Worm (Caenorhabditis elegans): ENCODE measurements around the gene wht-8.

Gene wht-8

DNA sequence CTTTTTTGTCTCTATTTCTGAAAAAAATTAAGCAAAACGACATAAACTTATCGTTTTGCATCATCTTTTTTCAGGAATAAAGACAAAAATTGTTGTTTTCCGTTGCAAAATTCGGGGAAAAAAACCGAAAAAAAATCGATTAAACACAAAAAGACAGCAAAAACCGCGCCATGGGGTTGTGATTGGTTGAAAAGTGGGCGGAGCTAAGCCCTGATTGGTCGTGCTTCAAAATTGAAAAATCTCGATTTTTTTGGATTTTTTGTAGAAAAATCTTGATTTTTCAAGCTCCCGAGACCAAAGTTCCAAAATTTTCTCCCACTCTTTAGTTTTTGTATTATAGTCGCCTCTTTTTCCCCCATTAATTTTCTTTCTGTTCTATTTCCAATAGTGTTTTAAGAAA is 19.7 kb downstream of the wht-8 start (continued):
- TF ChIP-seq lsy-27 (tag; optimal IDR thresholded peaks at IDR 0.05; ENCODE audit: borderline replicate concordance, insufficient read depth) (no peak), madf-3 (GFP tag; IDR thresholded peaks at IDR 0.05) (no peak), tbx-9 (tag; optimal IDR thresholded peaks at IDR 0.05; ENCODE audit: borderline replicate concordance) (no peak), Y95B8A.8 (GFP tag; IDR thresholded peaks at IDR 0.05) (no peak), attf-6 (GFP tag; IDR thresholded peaks at IDR 0.05) (no peak), mes-4 (tag; optimal IDR thresholded peaks at IDR 0.05) (no peak), attf-5 (GFP tag; optimal IDR thresholded peaks at IDR 0.05) (no peak), ekl-4 (GFP tag; IDR thresholded peaks at IDR 0.05) (peak; percentile 40; the same call in 1 of the 2 replicates), K12H6.12 (tag; optimal IDR thresholded peaks at IDR 0.05) (no peak), madf-6 (GFP tag; IDR thresholded peaks at IDR 0.05) (0 out of 2 replicates have a peak, but pooled peaks have one; percentile 20), lin-54 (GFP tag; optimal IDR thresholded peaks at IDR 0.05) (no peak), T26A5.8 (tag; optimal IDR thresholded peaks at IDR 0.05) (no peak), ztf-6 (GFP tag; IDR thresholded peaks at IDR 0.05) (no peak), C06A6.2 (GFP tag; conservative IDR thresholded peaks at IDR 0.05) (no peak)

DNA sequence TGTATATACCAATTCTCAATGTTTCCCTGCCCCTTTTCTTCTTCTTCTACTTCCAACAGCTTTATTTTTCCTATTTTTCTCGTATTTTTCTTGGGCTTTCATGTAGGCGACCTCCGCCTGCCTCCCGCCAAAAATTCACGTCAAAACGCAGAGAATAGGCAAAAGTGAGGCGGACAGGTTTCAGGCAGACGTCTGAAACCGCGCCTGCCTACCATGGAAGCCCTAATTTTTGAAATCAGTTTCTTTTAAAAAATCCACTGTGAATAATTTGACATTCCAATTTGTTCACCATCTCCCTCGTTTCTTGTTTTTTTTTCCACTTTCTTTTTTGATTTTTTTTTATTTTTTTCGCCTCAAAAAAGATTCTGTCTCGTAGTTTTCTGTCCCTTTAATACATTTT is 20.2 kb downstream of the wht-8 start:
- TF ChIP-seq lin-26 (GFP tag; IDR thresholded peaks at IDR 0.05) (peak; percentile 51; the same call in 1 of the 2 replicates), cebp-2 (GFP tag; IDR thresholded peaks at IDR 0.05) (no peak)

DNA sequence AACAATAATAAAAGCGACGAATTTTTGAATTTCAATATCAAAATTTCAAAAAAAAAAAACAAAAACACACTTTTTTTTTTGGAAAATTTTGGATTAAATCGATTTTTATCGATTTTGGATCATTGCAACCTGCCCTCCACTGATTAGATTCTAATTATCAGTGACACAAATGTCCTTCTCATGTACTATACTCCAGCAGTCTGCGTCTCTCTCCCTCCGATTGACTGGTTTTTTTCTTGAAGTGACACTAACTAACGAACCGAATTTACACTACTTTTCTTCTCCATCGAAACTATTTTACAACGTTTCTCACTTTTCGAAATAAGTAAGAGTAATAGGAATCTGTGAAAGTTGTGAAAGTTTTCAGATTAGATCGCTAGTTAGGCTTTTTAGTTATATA is 22.2 kb downstream of the wht-8 start:
- TF ChIP-seq cebp-1 (GFP tag; IDR thresholded peaks at IDR 0.05) = no peak
- peak; percentile 7 for TF ChIP-seq cebp-1 (tag; optimal IDR thresholded peaks at IDR 0.05)
- TF ChIP-seq madf-6 (GFP tag; IDR thresholded peaks at IDR 0.05) = no peak
- TF ChIP-seq snpc-1.3 (tag; optimal IDR thresholded peaks at IDR 0.05; ENCODE audit: insufficient read depth) = no peak
- TF ChIP-seq bed-1 (GFP tag; IDR thresholded peaks at IDR 0.05) = no peak
- TF ChIP-seq unc-130 (GFP tag; optimal IDR thresholded peaks at IDR 0.05) = no peak
- no peak for TF ChIP-seq gei-17 (GFP tag; optimal IDR thresholded peaks at IDR 0.05)
- no peak for TF ChIP-seq chd-7 (tag; optimal IDR thresholded peaks at IDR 0.05)
- no peak for TF ChIP-seq pha-4 (tag; optimal IDR thresholded peaks at IDR 0.05)
- no peak for TF ChIP-seq aptf-2 (GFP tag; conservative IDR thresholded peaks at IDR 0.05)
- TF ChIP-seq ztf-25 (GFP tag; IDR thresholded peaks at IDR 0.05) = no peak
- TF ChIP-seq hmg-1.2 (GFP tag; IDR thresholded peaks at IDR 0.05) = peak; percentile 7; the same call in 1 of the 2 replicates
- TF ChIP-seq repo-1 (tag; optimal IDR thresholded peaks at IDR 0.05) = no peak
- TF ChIP-seq zim-3 (tag; optimal IDR thresholded peaks at IDR 0.05) = no peak
- TF ChIP-seq nhr-80 (tag; optimal IDR thresholded peaks at IDR 0.05) = peak; percentile 61

DNA sequence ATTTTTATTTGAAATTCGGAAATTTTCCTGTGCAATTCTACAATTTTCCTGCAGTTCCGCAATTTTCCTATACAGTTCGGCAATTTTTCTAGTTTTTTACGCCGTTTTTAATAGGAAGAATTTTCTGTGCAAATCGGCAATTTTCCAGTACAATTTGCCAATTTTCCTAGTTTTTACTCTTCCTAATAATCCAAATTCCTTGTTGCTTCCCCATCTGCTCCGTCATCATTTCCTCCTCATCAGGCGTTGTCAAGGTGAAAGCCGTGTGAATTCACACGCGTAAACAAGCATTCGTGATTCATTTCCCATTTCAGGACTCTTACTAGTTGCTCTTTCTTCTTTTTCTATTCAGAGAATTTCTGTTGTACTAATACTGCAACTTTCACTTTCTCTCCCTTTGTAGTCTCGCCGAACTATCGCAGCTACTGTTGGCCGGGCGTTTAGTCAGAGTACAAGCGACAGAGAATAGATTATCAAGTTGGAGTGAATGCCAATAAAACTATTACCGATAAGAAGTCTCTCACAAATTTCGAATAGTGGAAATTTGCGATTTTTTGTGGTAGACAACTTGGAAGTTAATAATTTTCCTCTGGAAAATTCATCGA is 23.1 kb downstream of the wht-8 start:
- no peak for TF ChIP-seq Y53G8AR.9 (GFP tag; conservative IDR thresholded peaks at IDR 0.05)
- peak; percentile 82 for TF ChIP-seq nhr-80 (tag; optimal IDR thresholded peaks at IDR 0.05)
- no peak for TF ChIP-seq gei-17 (GFP tag; optimal IDR thresholded peaks at IDR 0.05)

DNA sequence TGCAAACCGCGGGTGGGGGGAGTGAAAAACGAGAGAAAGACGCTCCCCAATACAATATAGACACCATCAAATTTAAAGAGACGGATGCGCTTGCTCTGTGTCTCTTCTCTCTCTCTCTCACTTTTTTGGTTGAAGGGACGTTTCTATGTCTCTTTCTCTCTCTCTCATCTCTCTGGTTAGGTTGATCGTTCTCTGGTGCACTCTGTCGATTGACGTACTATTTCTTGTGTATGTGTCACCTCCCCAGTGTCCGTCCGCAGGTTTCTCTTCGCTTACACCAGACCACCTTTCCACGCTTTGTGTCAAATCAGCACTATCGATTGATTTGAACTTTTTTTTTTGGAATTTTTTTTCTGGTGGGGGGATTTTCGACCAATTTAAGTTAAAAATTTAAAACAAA is 24.8 kb downstream of the wht-8 start:
- TF ChIP-seq attf-6 (GFP tag; IDR thresholded peaks at IDR 0.05) (no peak), F39B2.1 (GFP tag; IDR thresholded peaks at IDR 0.05) (no peak), rec-8 (tag; optimal IDR thresholded peaks at IDR 0.05) (no peak), hmg-20 (GFP tag; IDR thresholded peaks at IDR 0.05) (no peak), let-526 (GFP tag; IDR thresholded peaks at IDR 0.05) (no peak), nhr-80 (tag; optimal IDR thresholded peaks at IDR 0.05) (peak; percentile 89), F23B12.7 (tag; optimal IDR thresholded peaks at IDR 0.05; ENCODE audit: insufficient read depth) (peak; percentile 71), aptf-3 (GFP tag; IDR thresholded peaks at IDR 0.05) (no peak), ztf-25 (GFP tag; IDR thresholded peaks at IDR 0.05) (no peak), lsl-1 (GFP tag; optimal IDR thresholded peaks at IDR 0.05) (no peak), aptf-2 (GFP tag; conservative IDR thresholded peaks at IDR 0.05) (no peak), ceh-27 (GFP tag; optimal IDR thresholded peaks at IDR 0.05) (no peak), C06A6.2 (GFP tag; conservative IDR thresholded peaks at IDR 0.05) (no peak), egl-44 (GFP tag; IDR thresholded peaks at IDR 0.05) (no peak), snpc-1.3 (tag; optimal IDR thresholded peaks at IDR 0.05; ENCODE audit: insufficient read depth) (no peak), tlf-1 (GFP tag; optimal IDR thresholded peaks at IDR 0.05) (no peak), die-1 (tag; optimal IDR thresholded peaks at IDR 0.05) (no peak)

Measured in whole organism, young adult.